Fruit fly (Drosophila melanogaster) whole organism, adult: ENCODE measurements around the gene CG8173.

Experiments used
- CG11617 ChIP-seq: fragments of 200-800 bp; sonication (Bioruptor generic); optimal IDR thresholded peaks from 2 replicates; lab custom pipeline; 2017; ENCODE audit warnings: mild to moderate bottlenecking, missing biosample characterization, missing genetic modification reagents, missing genetic modification characterization
- CG12768 ChIP-seq: fragments of 200-800 bp; sonication (Bioruptor generic); optimal IDR thresholded peaks from 2 replicates; lab custom pipeline; 2017; ENCODE audit warnings: missing biosample characterization, missing genetic modification characterization, mild to moderate bottlenecking, moderate library complexity, missing genetic modification reagents
- CG14711 ChIP-seq: fragments of 200-800 bp; sonication (Bioruptor generic); optimal IDR thresholded peaks from 2 replicates; lab custom pipeline; 2018; ENCODE audit warnings: missing biosample characterization, mild to moderate bottlenecking, missing genetic modification characterization, moderate library complexity
- CG1620 ChIP-seq: fragments of 200-800 bp; sonication (Bioruptor generic); optimal IDR thresholded peaks from 2 replicates; lab custom pipeline; 2016; ENCODE audit warnings: missing biosample characterization, missing genetic modification characterization
- CG5204 ChIP-seq: fragments of 200-800 bp; sonication (Bioruptor generic); optimal IDR thresholded peaks from 2 replicates; lab custom pipeline; 2016; ENCODE audit warnings: missing biosample characterization, missing genetic modification characterization
- CG7045 ChIP-seq: fragments of 200-800 bp; sonication (Bioruptor generic); optimal IDR thresholded peaks from 2 replicates; lab custom pipeline; 2017; ENCODE audit warnings: missing biosample characterization, mild to moderate bottlenecking, missing genetic modification characterization
- CG7101 ChIP-seq: fragments of 200-800 bp; sonication (Bioruptor generic); optimal IDR thresholded peaks from 2 replicates; lab custom pipeline; 2018; ENCODE audit warnings: missing biosample characterization, mild to moderate bottlenecking, missing genetic modification characterization, moderate library complexity
- Crg-1 ChIP-seq: fragments of 200-800 bp; sonication (Bioruptor generic); optimal IDR thresholded peaks from 2 replicates; lab custom pipeline; 2016; ENCODE audit warnings: missing biosample characterization, missing genetic modification characterization
- Hr96 ChIP-seq: fragments of 200-800 bp; sonication (Bioruptor generic); optimal IDR thresholded peaks from 2 replicates; lab custom pipeline; 2016; ENCODE audit warnings: missing biosample characterization, missing genetic modification characterization
- Mnt ChIP-seq: fragments of 200-800 bp; sonication (Bioruptor generic); optimal IDR thresholded peaks from 2 replicates; lab custom pipeline; 2016; ENCODE audit warnings: missing biosample characterization, mild to moderate bottlenecking, missing genetic modification characterization
- cic ChIP-seq: fragments of 200-800 bp; sonication (Bioruptor generic); optimal IDR thresholded peaks from 2 replicates; lab custom pipeline; 2017; ENCODE audit warnings: missing biosample characterization, mild to moderate bottlenecking, missing genetic modification characterization, moderate library complexity
- kay ChIP-seq: fragments of 200-800 bp; sonication (Bioruptor generic); peaks from one replicate; lab custom pipeline; 2016; ENCODE audit warnings: missing biosample characterization, missing genetic modification characterization, borderline replicate concordance
- ovo ChIP-seq: fragments of 200-800 bp; sonication (Bioruptor generic); optimal IDR thresholded peaks from 2 replicates; lab custom pipeline; 2016; ENCODE audit warnings: missing biosample characterization, missing genetic modification characterization
- pad ChIP-seq: fragments of 200-800 bp; sonication (Bioruptor generic); optimal IDR thresholded peaks from 3 replicates; lab custom pipeline; 2017; ENCODE audit warnings: missing biosample characterization, missing genetic modification characterization, mild to moderate bottlenecking, moderate library complexity, missing genetic modification reagents

DNA sequence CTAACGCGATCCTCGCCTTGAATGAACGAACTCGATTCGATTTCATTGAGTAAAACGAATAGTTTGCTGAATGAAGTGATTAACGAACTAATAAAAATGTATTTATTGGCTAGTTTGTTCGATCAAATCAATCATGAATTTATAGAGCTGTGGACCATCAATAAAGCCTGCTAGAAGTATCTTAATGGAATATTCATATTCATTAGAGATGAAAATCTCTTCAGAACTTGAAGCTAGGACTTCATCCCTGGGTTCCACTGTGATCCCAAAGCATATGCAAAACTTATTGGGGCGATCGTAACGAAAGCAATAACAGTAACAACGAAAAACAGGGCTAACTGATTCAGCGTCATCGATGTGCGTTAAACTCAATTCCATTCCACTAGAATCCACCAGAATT is 12.2 kb downstream of the CG8173 start:
- no peak for TF ChIP-seq cic
- TF ChIP-seq pad (GFP tag; lab: Kevin White, UChicago), result no peak
- no peak for TF ChIP-seq CG7045
- no peak for TF ChIP-seq CG14711
- TF ChIP-seq ovo (GFP tag; lab: Kevin White, UChicago), result no peak
- TF ChIP-seq CG7101 (tag; lab: Kevin White, UChicago), result no peak
- TF ChIP-seq CG1620 (GFP tag; lab: Kevin White, UChicago), result no peak
- TF ChIP-seq Crg-1, result no peak
- TF ChIP-seq kay (GFP tag; lab: Kevin White, UChicago), result no peak
- no peak for TF ChIP-seq Mnt (GFP tag; lab: Kevin White, UChicago)
- TF ChIP-seq Hr96, result no peak
- TF ChIP-seq CG12768 (GFP tag; lab: Kevin White, UChicago), result no peak
- no peak for TF ChIP-seq CG5204 (GFP tag; lab: Kevin White, UChicago)
- no peak for TF ChIP-seq CG11617 (GFP tag; lab: Kevin White, UChicago)
